Fruit fly (Drosophila melanogaster): ENCODE measurements around the gene Idgf2.

DNA sequence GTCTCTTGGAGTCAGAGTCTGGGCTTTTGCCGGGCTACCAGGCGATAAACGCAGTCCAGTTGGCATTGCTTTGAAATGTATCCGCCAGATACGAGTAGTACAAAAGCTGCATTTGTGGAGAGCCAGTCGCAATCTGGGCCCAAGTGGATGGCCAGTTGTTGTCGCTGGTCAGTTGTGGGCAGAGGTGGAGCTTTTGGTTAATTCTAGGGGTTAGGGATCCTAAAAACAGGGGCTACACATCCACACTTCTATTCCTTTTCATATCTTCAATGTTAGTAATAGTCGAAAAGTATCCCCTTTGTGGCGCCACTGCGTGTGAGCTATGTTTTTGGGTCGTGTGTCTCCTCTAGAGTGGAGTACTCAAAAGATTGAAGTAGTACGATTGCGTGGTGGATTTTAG, 44.6 kb upstream of the Idgf2 start:
- TF ChIP-seq EcR (GFP tag; optimal IDR thresholded peaks at IDR 0.05) (no peak), Dll (optimal IDR thresholded peaks at IDR 0.05) (no peak), pan (optimal IDR thresholded peaks at IDR 0.05) (no peak), psq (optimal IDR thresholded peaks at IDR 0.05) (no peak), usp (GFP tag; optimal IDR thresholded peaks at IDR 0.05) (no peak)
